Worm (Caenorhabditis elegans): ENCODE measurements around the gene cpz-2.

Gene cpz-2

DNA sequence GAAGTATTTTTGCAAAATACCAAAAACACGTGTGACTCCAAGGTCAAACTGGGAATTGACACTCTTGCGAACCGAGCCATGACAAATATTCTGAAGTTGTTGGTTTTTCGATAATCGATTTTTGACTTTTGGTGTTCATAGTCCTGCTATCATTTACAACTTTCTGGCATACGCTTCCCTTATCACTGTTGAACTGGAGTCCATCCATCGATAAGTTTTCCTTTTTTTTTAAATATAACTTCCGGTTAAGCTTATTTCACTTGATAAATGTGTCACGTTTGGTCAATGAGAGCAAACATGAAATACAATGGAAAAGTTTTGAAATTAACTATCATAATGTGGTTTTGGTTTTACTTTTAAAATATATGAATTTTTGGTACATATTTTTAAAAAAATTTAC lies 40.7 kb downstream of the cpz-2 start:
- no peak for TF ChIP-seq ZK337.2 (GFP tag; IDR thresholded peaks at IDR 0.05)
- TF ChIP-seq pqm-1 (tag; optimal IDR thresholded peaks at IDR 0.05), result peak; percentile 99
- peak; percentile 37 for TF ChIP-seq nhr-77 (tag; optimal IDR thresholded peaks at IDR 0.05)
- no peak for TF ChIP-seq aha-1 (tag)
- TF ChIP-seq T20F7.1 (GFP tag; optimal IDR thresholded peaks at IDR 0.05), result peak; percentile 16
- TF ChIP-seq snpc-4 (tag; optimal IDR thresholded peaks at IDR 0.05), result no peak
- peak; percentile 59 for TF ChIP-seq nhr-28 (tag; optimal IDR thresholded peaks at IDR 0.05)
- no peak for TF ChIP-seq rbr-2 (tag; optimal IDR thresholded peaks at IDR 0.05)
- TF ChIP-seq Y48G9A.11 (GFP tag; IDR thresholded peaks at IDR 0.05), result no peak
- no peak for TF ChIP-seq zip-2 (tag; optimal IDR thresholded peaks at IDR 0.05)
- TF ChIP-seq dmd-6 (GFP tag; IDR thresholded peaks at IDR 0.05), result peak; percentile 80
- no peak for TF ChIP-seq lir-3 (tag; optimal IDR thresholded peaks at IDR 0.05)

DNA sequence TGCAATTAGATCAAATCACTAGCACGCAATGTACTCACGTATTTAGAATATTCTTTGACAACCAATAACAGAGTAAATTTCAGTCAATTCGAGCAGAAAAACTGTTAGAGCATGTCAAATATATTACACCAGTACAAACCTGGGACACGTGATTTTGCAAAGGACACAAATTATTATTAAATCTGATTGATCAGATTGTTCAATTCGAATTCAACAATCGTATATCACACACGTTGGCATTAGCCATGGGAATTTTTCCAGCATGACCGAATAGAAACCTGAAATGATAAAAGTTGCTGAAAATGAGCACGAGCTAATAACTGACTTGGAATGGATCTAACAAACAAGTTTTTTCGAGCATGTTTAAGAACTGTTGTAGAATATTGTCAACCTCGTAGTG lies 42.1 kb downstream of the cpz-2 start, which contains the start of gene srv-9:
Gene srv-9, minus strand, starts transcription at position 101 of the 400 bp plus-strand sequence.
- TF ChIP-seq aha-1 (tag), result peak; percentile 44
- TF ChIP-seq ceh-28 (tag; optimal IDR thresholded peaks at IDR 0.05), result no peak

DNA sequence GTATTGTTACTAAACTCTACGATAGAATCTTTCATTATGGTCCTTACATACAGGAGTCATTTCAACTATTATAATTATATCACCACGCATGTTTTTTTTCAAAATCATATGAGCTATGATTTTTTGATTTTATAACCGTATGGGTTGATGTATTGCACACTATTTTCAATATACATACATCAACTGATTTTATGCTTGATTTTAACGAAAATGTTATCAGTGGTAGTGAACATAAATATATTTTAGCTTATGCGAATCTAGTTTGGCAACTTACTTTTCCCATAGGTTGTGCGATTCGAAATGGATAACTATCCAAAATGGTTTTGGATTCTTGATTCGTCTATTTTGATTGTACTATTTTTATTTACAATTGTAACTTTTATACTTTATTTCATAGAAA lies 42.6 kb downstream of the cpz-2 start, which contains the start of gene srv-10:
Gene srv-10, plus strand, starts transcription at position 301 of the 400 bp plus-strand sequence.
- TF ChIP-seq dpl-1 (GFP tag; optimal IDR thresholded peaks at IDR 0.05) (no peak), nhr-41 (GFP tag; IDR thresholded peaks at IDR 0.05) (no peak), F49E8.2 (tag; optimal IDR thresholded peaks at IDR 0.05; ENCODE audit: borderline replicate concordance) (no peak), daf-19 (GFP tag; conservative IDR thresholded peaks at IDR 0.05) (no peak), duxl-1 (tag; optimal IDR thresholded peaks at IDR 0.05; ENCODE audit: poor library complexity) (no peak), lir-3 (tag; optimal IDR thresholded peaks at IDR 0.05) (no peak), nhr-42 (GFP tag; IDR thresholded peaks at IDR 0.05) (no peak), ztf-11 (tag; optimal IDR thresholded peaks at IDR 0.05) (no peak), ama-1 (optimal IDR thresholded peaks at IDR 0.05) (no peak), hlh-30 (tag; optimal IDR thresholded peaks at IDR 0.05; ENCODE audit: insufficient read depth) (no peak), nhr-76 (tag; optimal IDR thresholded peaks at IDR 0.05) (no peak), nhr-6 (tag; optimal IDR thresholded peaks at IDR 0.05) (no peak), rbr-2 (tag; optimal IDR thresholded peaks at IDR 0.05) (no peak), lim-7 (GFP tag; IDR thresholded peaks at IDR 0.05) (no peak), lin-13 (GFP tag; optimal IDR thresholded peaks at IDR 0.05) (no peak), Y5F2A.4 (GFP tag; optimal IDR thresholded peaks at IDR 0.05) (no peak), daf-8 (GFP tag; IDR thresholded peaks at IDR 0.05) (no peak), set-16 (GFP tag; IDR thresholded peaks at IDR 0.05) (no peak), snpc-1.2 (GFP tag; IDR thresholded peaks at IDR 0.05) (no peak), dmd-8 (GFP tag; IDR thresholded peaks at IDR 0.05) (no peak)

DNA sequence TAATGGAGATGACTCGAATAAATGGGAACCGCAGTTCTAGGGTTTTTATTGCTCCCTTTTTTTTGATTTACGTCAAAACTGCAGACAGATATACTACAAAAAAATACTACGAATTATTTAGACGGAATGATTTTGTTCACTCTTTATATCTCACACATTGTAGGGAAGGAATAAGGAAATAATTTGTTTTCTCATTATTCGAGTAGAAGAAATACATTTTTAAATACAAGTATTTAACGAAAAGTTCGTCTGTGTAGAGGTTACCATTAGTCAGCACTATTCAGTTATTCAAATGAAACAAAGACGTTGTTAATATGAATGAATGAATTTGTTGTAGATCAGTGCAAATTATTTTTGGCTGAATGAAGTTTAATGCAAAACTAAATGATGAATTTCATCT lies 45.8 kb downstream of the cpz-2 start, which contains the start of gene srd-18:
Gene srd-18, minus strand, starts transcription at position 101 of the 400 bp plus-strand sequence.
- TF ChIP-seq hlh-30 (tag; optimal IDR thresholded peaks at IDR 0.05; ENCODE audit: insufficient read depth) (no peak), ztf-7 (tag; optimal IDR thresholded peaks at IDR 0.05) (no peak), nhr-102 (tag; optimal IDR thresholded peaks at IDR 0.05) (no peak), php-3 (GFP tag; IDR thresholded peaks at IDR 0.05) (no peak), Y105C5A.15 (GFP tag; IDR thresholded peaks at IDR 0.05) (no peak), aha-1 (tag) (no peak), mxl-3 (GFP tag; optimal IDR thresholded peaks at IDR 0.05) (no peak), vab-7 (GFP tag; IDR thresholded peaks at IDR 0.05) (no peak), pqm-1 (tag; optimal IDR thresholded peaks at IDR 0.05) (no peak), aly-2 (tag; optimal IDR thresholded peaks at IDR 0.05) (no peak), dmd-9 (GFP tag; IDR thresholded peaks at IDR 0.05) (no peak), mdt-29 (GFP tag; IDR thresholded peaks at IDR 0.05) (no peak), unc-130 (GFP tag; optimal IDR thresholded peaks at IDR 0.05) (no peak)

Data from whole organism, L4 larva.